Fruit fly (Drosophila melanogaster) whole organism, wandering third instar larva: ENCODE measurements around the gene Uch.

Source experiments
- Dfd ChIP-seq: fragments of >200 bp; optimal IDR thresholded peaks from 2 replicates; lab custom pipeline; 2017; ENCODE audit warnings: missing biosample characterization, missing genetic modification characterization
- Hnf4 ChIP-seq: fragments of 200-800 bp; sonication (Bioruptor generic); optimal IDR thresholded peaks from 2 replicates; lab custom pipeline; 2016; ENCODE audit warnings: missing biosample characterization, mild to moderate bottlenecking, missing genetic modification characterization
- dl ChIP-seq, 2 experiments: fragments of 175-275, 200-275 bp in 1 of 2; fragments of 200-275 bp in 1 of 2; sonication (Bioruptor generic); optimal IDR thresholded peaks; lab custom pipeline; 2018; ENCODE audit warnings: mild to moderate bottlenecking in 2 of 2, missing biosample characterization in 2 of 2, missing genetic modification characterization in 2 of 2, moderate library complexity in 2 of 2; ENCODE audit not compliant: partially characterized antibody in 2 of 2, insufficient read depth in 1 of 2
- pan ChIP-seq: fragments of >200 bp; optimal IDR thresholded peaks from 2 replicates; lab custom pipeline; 2017

DNA sequence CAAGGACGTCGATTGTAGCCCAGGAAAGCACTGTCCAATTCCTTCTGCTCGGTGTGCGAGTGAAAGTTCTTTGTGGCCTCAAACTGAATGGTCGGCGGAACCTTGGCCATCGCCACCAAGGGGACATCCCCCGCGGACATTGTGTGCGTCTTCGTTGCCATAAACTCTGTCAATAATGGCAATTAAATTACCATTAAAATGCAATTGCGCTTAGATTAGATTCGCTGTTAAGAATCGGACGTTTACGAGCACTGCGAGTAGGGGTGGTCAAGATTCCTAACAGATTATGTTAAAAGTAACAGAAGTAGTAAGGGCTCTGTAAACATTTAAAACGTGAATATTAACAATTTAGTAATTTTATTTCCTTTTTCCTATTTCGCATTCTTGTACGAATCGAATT is 2.1 kb upstream of the Uch start, which contains the start of gene daed:
- TF ChIP-seq Hnf4 (GFP tag; lab: Kevin White, UChicago) (no peak), pan (lab: Kevin White, UChicago) (no peak), Dfd (no peak), dl (GFP tag; optimal IDR thresholded peaks at IDR 0.05; lab: Kevin White, UChicago; ENCODE audit: insufficient read depth in 1 of 2, partially characterized antibody in 2 of 2) (no peak)
